Fruit fly (Drosophila melanogaster): Measurements from ENCODE around the gene CG43799.

DNA sequence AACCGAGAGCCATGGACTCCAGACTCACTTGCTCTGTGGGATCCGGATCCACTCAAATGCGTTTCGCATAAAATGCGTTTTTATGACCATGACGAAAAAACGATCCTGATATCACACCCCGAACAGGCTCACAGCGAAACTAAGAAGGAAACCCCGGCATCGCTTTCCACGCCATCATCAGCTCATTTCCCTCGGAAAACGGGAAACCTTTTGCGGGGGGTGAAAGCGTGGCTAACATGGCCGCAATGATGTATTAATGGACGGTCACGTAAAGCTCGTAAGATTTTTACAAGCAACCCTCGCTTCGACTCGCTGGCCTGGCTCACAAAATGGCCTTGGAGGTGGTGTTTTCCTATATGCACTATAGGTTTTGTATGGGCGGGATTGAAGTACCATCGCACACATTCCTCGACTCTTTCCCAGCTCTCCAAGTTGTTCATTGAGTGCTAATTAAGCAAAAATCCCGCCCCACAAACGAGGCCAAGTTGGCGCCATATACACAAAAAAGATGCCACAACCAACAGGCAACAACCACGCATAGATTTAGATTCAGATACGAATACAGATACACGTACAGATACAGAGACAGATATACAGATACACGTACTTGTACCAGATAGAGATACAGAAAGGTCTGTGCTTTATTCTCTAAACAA lies 37.5 kb downstream of the CG43799 start:
- TF ChIP-seq CG34406 (GFP tag; optimal IDR thresholded peaks at IDR 0.05): no peak
- no peak for TF ChIP-seq salr (GFP tag; optimal IDR thresholded peaks at IDR 0.05)
